Fruit fly (Drosophila melanogaster): ENCODE measurements around the gene CG6023.

DNA sequence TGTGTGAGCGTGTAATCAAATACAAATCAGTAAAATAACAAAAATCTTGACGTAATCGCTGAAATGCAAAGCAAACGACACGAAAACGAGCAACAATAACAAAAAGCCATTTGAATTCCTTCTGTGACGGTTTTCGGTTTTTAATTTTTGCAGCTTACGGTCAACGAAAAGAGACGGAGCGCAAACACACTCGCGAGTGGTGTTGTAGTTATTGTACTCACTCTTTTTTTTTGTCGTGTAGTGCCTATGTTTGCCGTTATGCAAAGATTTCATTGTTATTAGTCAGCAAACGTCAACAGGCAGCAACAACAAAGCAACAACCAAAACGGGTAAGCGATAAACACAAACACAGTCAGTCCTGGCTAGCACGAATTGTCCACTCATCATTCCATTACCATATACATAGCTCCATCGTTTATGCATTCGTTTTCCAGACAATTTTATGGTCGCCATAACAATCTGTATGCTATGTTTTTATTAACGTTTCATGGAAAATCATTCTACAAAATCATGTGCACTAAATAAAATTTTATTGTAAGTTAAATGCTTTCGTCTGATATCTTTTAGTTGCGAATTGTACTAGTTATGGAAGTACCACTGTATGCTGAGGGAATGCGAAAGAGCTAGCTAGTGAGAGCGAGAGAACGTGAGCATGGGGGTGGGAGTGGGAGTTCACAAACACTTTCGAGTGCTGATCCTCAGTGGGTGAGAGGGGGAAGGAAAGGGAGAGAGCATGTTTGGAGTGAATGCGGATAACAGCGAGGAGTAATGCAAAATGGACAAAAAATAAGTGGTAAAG lies 46.1 kb upstream of the CG6023 start:
- TF ChIP-seq CTCF (optimal IDR thresholded peaks at IDR 0.05) (no peak), CG8478 (optimal IDR thresholded peaks at IDR 0.05) (no peak)
